Fruit fly (Drosophila melanogaster) whole organism, wandering third instar larva: ENCODE measurements around the gene GABPI.
A peak's percentile ranks its signal among the peaks of the same experiment; 100 is the strongest.

Source experiments
- CG32264 ChIP-seq: fragments of 200-800 bp; sonication (Bioruptor generic); optimal IDR thresholded peaks from 2 replicates; lab custom pipeline; 2016; ENCODE audit warnings: missing biosample characterization, missing genetic modification characterization
- CG9705 ChIP-seq: fragments of 200-800 bp; sonication (Bioruptor generic); optimal IDR thresholded peaks from 2 replicates; lab custom pipeline; 2018; ENCODE audit warnings: missing biosample characterization, mild to moderate bottlenecking, missing genetic modification characterization
- CrebA ChIP-seq: fragments of 200-800 bp; sonication (Bioruptor generic); optimal IDR thresholded peaks from 2 replicates; lab custom pipeline; 2016; ENCODE audit warnings: missing biosample characterization, mild to moderate bottlenecking, missing genetic modification characterization, borderline replicate concordance
- Dif ChIP-seq: fragments of 200-275, 200-300 bp; sonication (Bioruptor generic); optimal IDR thresholded peaks from 2 replicates; lab custom pipeline; 2018; ENCODE audit warnings: missing biosample characterization, missing genetic modification characterization; ENCODE audit not compliant: partially characterized antibody
- GATAd ChIP-seq: sonication (Bioruptor generic); optimal IDR thresholded peaks from 2 replicates; lab custom pipeline; 2016; ENCODE audit warnings: missing biosample characterization, missing genetic modification characterization
- HLH106 ChIP-seq: fragments of 200-800 bp; optimal IDR thresholded peaks from 3 replicates; lab custom pipeline; 2019; ENCODE audit warnings: missing biosample characterization, mild to moderate bottlenecking, missing genetic modification characterization, moderate library complexity
- Hnf4 ChIP-seq: fragments of 200-800 bp; sonication (Bioruptor generic); optimal IDR thresholded peaks from 2 replicates; lab custom pipeline; 2016; ENCODE audit warnings: missing biosample characterization, mild to moderate bottlenecking, missing genetic modification characterization
- Hr78 ChIP-seq: fragments of >200 bp; optimal IDR thresholded peaks from 2 replicates; lab custom pipeline; 2017; ENCODE audit warnings: missing biosample characterization, missing genetic modification characterization
- Hr83 ChIP-seq: fragments of 200-300 bp; sonication (Bioruptor generic); optimal IDR thresholded peaks from 2 replicates; lab custom pipeline; 2016; ENCODE audit warnings: missing biosample characterization, mild to moderate bottlenecking, missing genetic modification characterization, moderate library complexity; ENCODE audit not compliant: poor library complexity, severe bottlenecking
- Jra ChIP-seq: sonication (Bioruptor generic); optimal IDR thresholded peaks from 2 replicates; lab custom pipeline; 2016; ENCODE audit warnings: missing biosample characterization, missing genetic modification characterization
- Mio ChIP-seq: sonication (Bioruptor generic); optimal IDR thresholded peaks from 2 replicates; lab custom pipeline; 2016; ENCODE audit warnings: missing biosample characterization, missing genetic modification characterization
- OdsH ChIP-seq: fragments of 200-800 bp; sonication (Bioruptor generic); optimal IDR thresholded peaks from 2 replicates; lab custom pipeline; 2016; ENCODE audit warnings: missing biosample characterization, mild to moderate bottlenecking, missing genetic modification characterization
- Rel ChIP-seq, 2 experiments: fragments of 200-800 bp; sonication (Bioruptor generic) in 1 of 2; optimal IDR thresholded peaks; 2 replicates in 1 of 2; 3 replicates in 1 of 2; lab custom pipeline; 2016 to 2019; ENCODE audit warnings: mild to moderate bottlenecking in 2 of 2, missing biosample characterization in 2 of 2, missing genetic modification characterization in 2 of 2, moderate library complexity in 1 of 2
- Sp1 ChIP-seq: fragments of 200-800 bp; sonication (Bioruptor generic); optimal IDR thresholded peaks from 3 replicates; lab custom pipeline; 2019; ENCODE audit warnings: missing biosample characterization, mild to moderate bottlenecking, missing genetic modification characterization, moderate library complexity
- Vsx2 ChIP-seq: fragments of 200-300, 225-300 bp; sonication (Bioruptor generic); optimal IDR thresholded peaks from 2 replicates; lab custom pipeline; 2018; ENCODE audit warnings: missing biosample characterization, missing genetic modification characterization; ENCODE audit not compliant: partially characterized antibody
- br ChIP-seq: fragments of 200-800 bp; sonication (Bioruptor generic); optimal IDR thresholded peaks from 2 replicates; lab custom pipeline; 2016; ENCODE audit warnings: missing biosample characterization, missing genetic modification characterization
- brk ChIP-seq: fragments of 200-800 bp; sonication (Bioruptor generic); optimal IDR thresholded peaks from 2 replicates; lab custom pipeline; 2016; ENCODE audit warnings: missing biosample characterization, mild to moderate bottlenecking, missing genetic modification characterization
- dl ChIP-seq, 2 experiments: fragments of 175-275, 200-275 bp in 1 of 2; fragments of 200-275 bp in 1 of 2; sonication (Bioruptor generic); optimal IDR thresholded peaks; lab custom pipeline; 2018; ENCODE audit warnings: mild to moderate bottlenecking in 2 of 2, missing biosample characterization in 2 of 2, missing genetic modification characterization in 2 of 2, moderate library complexity in 2 of 2; ENCODE audit not compliant: partially characterized antibody in 2 of 2, insufficient read depth in 1 of 2
- dmrt93B ChIP-seq: fragments of 200-800 bp; sonication (Bioruptor generic); optimal IDR thresholded peaks from 2 replicates; lab custom pipeline; 2018; ENCODE audit warnings: missing biosample characterization, mild to moderate bottlenecking, missing genetic modification characterization
- dsf ChIP-seq: sonication (Bioruptor generic); optimal IDR thresholded peaks from 2 replicates; lab custom pipeline; 2016; ENCODE audit warnings: missing biosample characterization, missing genetic modification characterization, borderline replicate concordance
- ey ChIP-seq: fragments of 200-800 bp; sonication (Bioruptor generic); optimal IDR thresholded peaks from 2 replicates; lab custom pipeline; 2016; ENCODE audit warnings: missing biosample characterization, missing genetic modification characterization
- foxo ChIP-seq, 2 experiments: fragments of 200-800 bp; sonication (Bioruptor generic); optimal IDR thresholded peaks; 2 replicates in 1 of 2; 3 replicates in 1 of 2; lab custom pipeline; 2016 to 2017; ENCODE audit warnings: missing biosample characterization in 2 of 2, missing genetic modification characterization in 2 of 2
- fru ChIP-seq: fragments of 200-800 bp; sonication (Bioruptor generic); optimal IDR thresholded peaks from 3 replicates; lab custom pipeline; 2016; ENCODE audit warnings: missing biosample characterization, mild to moderate bottlenecking, missing genetic modification characterization
- h ChIP-seq: fragments of 200-800 bp; sonication (Bioruptor generic); optimal IDR thresholded peaks from 3 replicates; lab custom pipeline; 2016; ENCODE audit warnings: missing biosample characterization, mild to moderate bottlenecking, missing genetic modification characterization
- lola ChIP-seq: fragments of >200 bp; optimal IDR thresholded peaks from 2 replicates; lab custom pipeline; 2017; ENCODE audit warnings: missing biosample characterization, missing genetic modification characterization
- pan ChIP-seq: fragments of >200 bp; optimal IDR thresholded peaks from 2 replicates; lab custom pipeline; 2017
- psq ChIP-seq: fragments of 200-800 bp; sonication (Bioruptor generic); optimal IDR thresholded peaks from 3 replicates; lab custom pipeline; 2017; ENCODE audit warnings: missing biosample characterization, mild to moderate bottlenecking, missing genetic modification characterization, moderate library complexity
- rgr ChIP-seq: fragments of 200-800 bp; sonication (Bioruptor generic); optimal IDR thresholded peaks from 3 replicates; lab custom pipeline; 2016; ENCODE audit warnings: missing biosample characterization, mild to moderate bottlenecking, missing genetic modification characterization
- sage ChIP-seq: fragments of 200-800 bp; sonication (Bioruptor generic); optimal IDR thresholded peaks from 2 replicates; lab custom pipeline; 2016; ENCODE audit warnings: missing biosample characterization, mild to moderate bottlenecking, missing genetic modification characterization
- tai ChIP-seq: sonication (Bioruptor generic); optimal IDR thresholded peaks from 2 replicates; lab custom pipeline; 2016; ENCODE audit warnings: missing biosample characterization, missing genetic modification characterization
- woc ChIP-seq: sonication (Bioruptor generic); optimal IDR thresholded peaks from 2 replicates; lab custom pipeline; 2016; ENCODE audit warnings: missing biosample characterization, mild to moderate bottlenecking, missing genetic modification characterization

GABPI gene

DNA sequence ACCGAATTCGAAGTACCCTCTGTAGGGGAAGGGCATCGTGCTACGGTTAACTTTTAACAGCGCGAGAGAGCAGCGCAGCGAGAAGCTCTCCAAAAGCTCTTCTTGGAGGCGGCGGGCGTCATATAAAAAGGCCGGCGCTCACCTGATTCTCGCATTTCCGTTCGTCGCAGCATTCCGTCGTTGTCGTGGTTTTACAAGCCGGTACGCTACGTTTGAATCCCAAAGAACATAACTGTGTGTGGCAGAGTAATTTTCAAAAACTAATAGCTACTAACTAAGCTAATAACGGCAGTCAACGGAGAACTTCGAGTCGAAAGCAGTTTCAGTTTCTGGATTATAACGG is 26.1 kb downstream of the GABPI start, which contains the start of gene FASN1:
FASN1 (plus strand) TSS at position 151 of the 343 bp plus-strand sequence.
- TF ChIP-seq brk (GFP tag; lab: Kevin White, UChicago) = no peak
- TF ChIP-seq rgr (GFP tag; lab: Kevin White, UChicago) = peak; percentile 26
- TF ChIP-seq dmrt93B (GFP tag; lab: Kevin White, UChicago) = no peak
- TF ChIP-seq CG32264 (GFP tag; lab: Kevin White, UChicago) = no peak
- peak; percentile 48 for TF ChIP-seq Jra
- no peak for TF ChIP-seq Mio
- TF ChIP-seq woc (GFP tag; lab: Kevin White, UChicago) = no peak
- no peak for TF ChIP-seq lola (GFP tag; lab: Kevin White, UChicago)
- no peak for TF ChIP-seq pan (lab: Kevin White, UChicago)
- peak; percentile 29 for TF ChIP-seq HLH106 (tag; lab: Kevin White, UChicago)
- TF ChIP-seq tai (GFP tag; lab: Kevin White, UChicago) = no peak
- no peak for TF ChIP-seq Hnf4 (GFP tag; lab: Kevin White, UChicago)
- no peak for TF ChIP-seq Rel (GFP tag; optimal IDR thresholded peaks at IDR 0.05; lab: Kevin White, UChicago)
- TF ChIP-seq Rel (tag; optimal IDR thresholded peaks at IDR 0.05; lab: Kevin White, UChicago) = peak; percentile 47
- no peak for TF ChIP-seq dsf
- no peak for TF ChIP-seq GATAd (GFP tag; lab: Kevin White, UChicago)
- no peak for TF ChIP-seq foxo (GFP tag; optimal IDR thresholded peaks at IDR 0.05; lab: Kevin White, UChicago)
- TF ChIP-seq sage (GFP tag; lab: Kevin White, UChicago) = no peak
- peak; percentile 70 for TF ChIP-seq Hr83 (GFP tag; lab: Kevin White, UChicago)
- TF ChIP-seq psq (GFP tag; lab: Kevin White, UChicago) = no peak
- TF ChIP-seq ey (GFP tag; lab: Kevin White, UChicago) = no peak
- peak; percentile 23 for TF ChIP-seq h (GFP tag; lab: Kevin White, UChicago)
- TF ChIP-seq Dif (GFP tag; lab: Kevin White, UChicago) = peak; percentile 72
- no peak for TF ChIP-seq CG9705 (GFP tag; lab: Kevin White, UChicago)
- peak; percentile 17 for TF ChIP-seq br
- peak; percentile 27 for TF ChIP-seq Sp1 (GFP tag; lab: Kevin White, UChicago)

DNA sequence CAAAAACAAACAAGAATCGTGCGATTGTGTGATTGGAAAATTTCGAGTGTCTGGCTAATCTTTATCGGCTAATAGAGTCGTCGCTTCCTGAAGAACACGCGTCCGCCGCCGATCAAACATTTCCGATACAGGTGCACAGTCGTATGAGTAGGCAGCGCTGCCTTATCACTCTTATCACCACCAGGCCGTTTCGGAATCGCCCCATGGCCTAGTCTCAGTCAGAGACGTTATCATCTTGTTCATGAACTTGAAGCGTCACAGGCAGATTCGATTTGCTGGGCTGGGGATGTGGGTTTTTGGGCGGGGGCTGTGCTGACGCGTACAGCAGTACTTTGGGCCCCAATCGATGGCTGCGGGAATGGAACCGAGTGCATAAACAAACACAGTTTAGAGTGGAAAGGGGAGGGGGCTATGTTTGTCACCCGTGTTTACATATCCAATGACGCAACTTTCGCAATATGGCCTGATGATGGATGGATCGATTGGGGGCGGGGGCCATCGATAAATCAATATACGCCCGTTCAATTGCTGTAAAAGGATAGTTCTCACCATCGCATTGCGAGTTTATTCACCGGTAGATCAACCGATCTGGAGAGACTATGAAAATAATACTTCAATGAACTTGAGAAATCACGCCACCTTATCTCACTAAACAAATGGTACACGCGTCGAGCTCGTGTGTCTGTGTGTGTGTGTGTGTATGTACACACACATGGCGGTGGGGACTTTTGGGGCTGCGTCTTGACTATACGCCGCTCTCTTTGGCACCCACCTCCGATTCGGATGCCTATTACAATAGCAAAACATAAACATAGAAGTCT is 27.8 kb downstream of the GABPI start:
- TF ChIP-seq fru (GFP tag; lab: Kevin White, UChicago) (peak; percentile 22), woc (GFP tag; lab: Kevin White, UChicago) (no peak), Rel (GFP tag; optimal IDR thresholded peaks at IDR 0.05; lab: Kevin White, UChicago) (no peak), Rel (tag; optimal IDR thresholded peaks at IDR 0.05; lab: Kevin White, UChicago) (peak; percentile 70), Hr83 (GFP tag; lab: Kevin White, UChicago) (peak; percentile 52), h (GFP tag; lab: Kevin White, UChicago) (peak; percentile 93), OdsH (GFP tag; lab: Kevin White, UChicago) (peak; percentile 14), rgr (GFP tag; lab: Kevin White, UChicago) (peak; percentile 11), tai (GFP tag; lab: Kevin White, UChicago) (no peak), psq (GFP tag; lab: Kevin White, UChicago) (no peak), Vsx2 (no peak)
- TF ChIP-seq, all 38 proteins: peak for 6

DNA sequence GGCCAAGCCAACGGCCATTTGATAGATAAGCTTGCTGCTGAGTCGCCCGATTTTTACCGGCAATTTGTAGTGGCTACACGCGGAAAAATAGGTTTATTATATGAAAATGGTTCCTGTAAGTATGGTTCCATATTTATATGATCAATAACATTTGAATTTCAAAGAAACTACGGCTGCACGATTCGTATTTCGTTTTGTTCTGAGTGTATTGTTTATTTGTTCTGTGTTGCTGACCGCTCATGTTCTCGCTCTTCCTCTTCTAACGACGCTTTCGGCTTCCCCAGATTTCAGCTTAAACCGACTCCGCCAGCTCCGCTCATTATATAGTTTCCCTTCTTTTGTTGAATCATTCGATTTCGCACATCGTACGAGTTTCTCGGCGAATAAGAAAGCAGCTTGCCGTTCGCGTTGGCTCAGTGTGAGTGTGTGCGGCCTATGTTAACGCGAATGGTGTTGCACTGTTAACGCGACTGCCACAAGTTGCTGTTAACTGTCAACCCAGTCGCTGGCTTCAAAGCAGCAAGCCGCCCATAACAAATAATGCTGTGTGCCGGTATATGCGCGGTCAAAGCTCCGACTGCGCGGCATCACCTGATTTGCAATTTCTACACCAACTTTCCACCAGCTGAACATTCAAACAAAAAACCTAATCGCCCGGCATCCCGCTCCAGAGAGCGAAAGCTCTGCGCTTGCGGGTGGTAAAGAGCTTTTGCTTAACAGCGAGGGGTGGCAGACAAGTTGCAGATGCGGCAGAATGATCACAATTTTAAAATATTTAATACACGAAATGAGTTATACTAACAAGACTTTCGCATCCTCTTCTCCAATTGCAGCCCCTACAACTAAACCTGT is 28.7 kb downstream of the GABPI start:
- TF ChIP-seq rgr (GFP tag; lab: Kevin White, UChicago) (peak; percentile 18), ey (GFP tag; lab: Kevin White, UChicago) (peak; percentile 38), h (GFP tag; lab: Kevin White, UChicago) (peak; percentile 38), CrebA (GFP tag; lab: Kevin White, UChicago) (no peak), Hr78 (GFP tag; lab: Kevin White, UChicago) (no peak), foxo (GFP tag; optimal IDR thresholded peaks at IDR 0.05; lab: Kevin White, UChicago) (peak in 1 of 2 experiments; percentile 51), psq (GFP tag; lab: Kevin White, UChicago) (peak; percentile 11), OdsH (GFP tag; lab: Kevin White, UChicago) (peak; percentile 21), woc (GFP tag; lab: Kevin White, UChicago) (peak; percentile 10), dl (GFP tag; optimal IDR thresholded peaks at IDR 0.05; lab: Kevin White, UChicago; ENCODE audit: insufficient read depth in 1 of 2, partially characterized antibody in 2 of 2) (no peak), Sp1 (GFP tag; lab: Kevin White, UChicago) (no peak), dmrt93B (GFP tag; lab: Kevin White, UChicago) (no peak), br (peak; percentile 19), HLH106 (tag; lab: Kevin White, UChicago) (peak; percentile 4)
